Fruit fly (Drosophila melanogaster) whole organism, larva: Measurements from ENCODE around the gene sds22.

Experiments
- noc ChIP-seq: fragments of 200-800 bp; sonication (Bioruptor generic); optimal IDR thresholded peaks from 3 replicates; lab custom pipeline; 2019; ENCODE audit warnings: missing biosample characterization, mild to moderate bottlenecking, missing genetic modification characterization, moderate library complexity

sds22 gene

dm6 chr3R:17426265-17426664 lies 34.9 kb downstream of the sds22 start:
- no peak for TF ChIP-seq noc (tag; lab: Kevin White, UChicago)

- TF ChIP-seq noc (tag; lab: Kevin White, UChicago) = no peak
These were observed 39.1 kb downstream of the sds22 start for dm6 chr3R:17430481-17430880.

- TF ChIP-seq noc (tag; lab: Kevin White, UChicago) = no peak
These were observed 41.7 kb downstream of the sds22 start for dm6 chr3R:17433117-17433516.

dm6 chr3R:17434330-17434729 lies 42.9 kb downstream of the sds22 start, which contains the start of gene CG44090:
TSS of gene CG44090 (minus strand) at chr3R:17434430.
- no peak for TF ChIP-seq noc (tag; lab: Kevin White, UChicago)

- no peak for TF ChIP-seq noc (tag; lab: Kevin White, UChicago)
These were observed 49.2 kb downstream of the sds22 start, which contains the start of gene CG14331 for dm6 chr3R:17440628-17441027. TSS of gene CG14331 (minus strand) at chr3R:17440728.
